Fruit fly (Drosophila melanogaster): ENCODE results near the gene GIIIspla2.

The GIIIspla2 gene

DNA sequence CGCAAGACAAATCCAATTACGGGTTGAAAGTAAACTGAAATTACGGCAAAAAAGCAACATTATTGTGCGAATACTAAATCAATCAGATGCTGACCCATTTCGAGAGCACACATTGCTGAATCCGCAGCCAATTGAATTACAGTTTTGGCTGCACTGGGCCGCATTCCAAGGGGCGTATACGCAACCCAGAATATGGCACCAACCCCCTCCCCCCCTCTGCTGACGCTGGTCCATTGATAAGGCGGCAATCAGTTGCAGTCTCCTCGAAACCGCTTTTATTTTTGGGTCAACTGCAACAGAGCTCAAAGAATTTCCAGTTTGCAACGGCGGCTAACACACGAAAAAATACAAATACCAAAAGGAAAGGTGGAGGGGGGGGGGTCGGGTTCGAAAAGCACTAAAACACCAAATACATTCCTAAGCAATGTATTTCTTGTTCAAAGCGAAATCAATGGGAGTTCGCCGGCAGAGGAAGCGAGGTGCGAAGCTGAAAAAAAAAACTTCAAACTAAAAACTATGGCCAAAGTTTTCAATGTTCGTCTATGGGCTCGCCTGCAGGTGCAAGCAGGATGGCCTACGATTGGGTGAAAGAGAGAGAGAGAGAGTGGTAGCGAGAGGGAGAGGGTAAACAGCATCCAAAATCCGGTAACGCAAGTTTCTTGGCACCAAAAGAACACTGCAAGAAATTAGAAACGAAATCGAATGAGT lies 38.2 kb downstream of the GIIIspla2 start:
- TF ChIP-seq CG4496 (GFP tag; IDR thresholded peaks at IDR 0.05), result no peak
- no peak for TF ChIP-seq CG13204 (GFP tag; optimal IDR thresholded peaks at IDR 0.05)
- TF ChIP-seq fd96Ca (GFP tag; IDR thresholded peaks at IDR 0.05), result no peak; the same call in 2 of the 3 replicates
- TF ChIP-seq gl (tag; optimal IDR thresholded peaks at IDR 0.05), result no peak
- no peak for TF ChIP-seq CG9948 (tag; optimal IDR thresholded peaks at IDR 0.05)
- TF ChIP-seq CG14655 (GFP tag; optimal IDR thresholded peaks at IDR 0.05), result no peak
- TF ChIP-seq Pif1A (GFP tag; optimal IDR thresholded peaks at IDR 0.05), result no peak
- no peak for TF ChIP-seq EcR (GFP tag; optimal IDR thresholded peaks at IDR 0.05)
- no peak for TF ChIP-seq Pif1B (GFP tag; optimal IDR thresholded peaks at IDR 0.05)
- no peak for TF ChIP-seq CG34367 (tag; optimal IDR thresholded peaks at IDR 0.05)
- no peak for TF ChIP-seq CG15710 (tag; optimal IDR thresholded peaks at IDR 0.05)

DNA sequence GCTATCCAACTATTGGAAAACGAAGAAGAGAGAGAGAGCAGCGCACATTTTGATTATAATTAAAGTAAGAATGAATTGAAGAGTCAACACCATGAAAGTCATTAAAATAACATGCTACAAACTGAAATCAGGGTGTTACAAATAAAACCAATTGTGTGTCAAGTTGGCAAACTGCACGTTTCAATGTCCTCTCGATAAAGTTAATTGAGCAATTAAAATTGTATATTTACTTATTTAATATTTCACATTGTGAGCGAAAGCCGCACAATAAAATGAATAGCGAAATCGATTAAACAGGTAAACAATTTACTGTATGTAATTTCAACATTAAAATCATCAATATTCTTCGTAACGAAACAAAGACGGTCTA lies 38.7 kb downstream of the GIIIspla2 start:
- TF ChIP-seq CG14655 (GFP tag; optimal IDR thresholded peaks at IDR 0.05), result peak; percentile 51
- TF ChIP-seq Snoo (tag; optimal IDR thresholded peaks at IDR 0.05), result peak; percentile 25
- TF ChIP-seq CG10348 (GFP tag; IDR thresholded peaks at IDR 0.05), result no peak
- no peak for TF ChIP-seq CG34367 (tag; optimal IDR thresholded peaks at IDR 0.05)
- TF ChIP-seq gl (tag; optimal IDR thresholded peaks at IDR 0.05), result no peak
- peak; percentile 24 for TF ChIP-seq CG8301 (tag; optimal IDR thresholded peaks at IDR 0.05)
- peak; percentile 38 for TF ChIP-seq CG8159 (tag; optimal IDR thresholded peaks at IDR 0.05)
- peak; percentile 23 for TF ChIP-seq CG9948 (tag; optimal IDR thresholded peaks at IDR 0.05)

DNA sequence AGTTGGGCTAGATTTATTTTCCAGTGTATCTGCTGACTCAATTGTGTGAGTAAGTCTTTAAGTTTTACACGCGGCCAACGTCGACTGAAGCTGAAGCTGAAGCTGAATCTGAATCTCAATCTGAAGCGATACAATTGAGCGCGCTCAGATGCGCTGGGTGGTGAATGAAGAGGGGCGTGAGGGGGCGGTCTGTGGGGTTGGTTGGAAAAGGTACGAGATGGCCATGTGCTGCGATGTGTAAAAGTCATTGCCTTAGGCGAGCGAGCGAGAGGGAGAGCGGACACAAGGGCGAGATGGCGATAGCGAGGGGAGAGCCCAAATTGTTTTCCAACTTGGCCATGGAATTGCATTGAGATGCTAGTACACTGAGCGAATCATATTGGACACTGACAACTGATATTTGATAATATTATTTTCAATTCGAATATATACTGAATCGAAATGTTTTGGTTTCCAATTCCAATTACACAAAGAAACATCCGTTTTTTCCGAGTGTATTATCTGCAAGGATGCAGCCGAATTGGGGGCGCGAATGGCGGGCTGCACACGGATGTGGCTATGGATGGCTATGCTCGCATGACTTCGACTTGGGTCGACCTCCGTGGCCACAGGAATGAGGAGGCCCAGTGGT lies 39.3 kb downstream of the GIIIspla2 start:
- TF ChIP-seq CG17806 (tag; optimal IDR thresholded peaks at IDR 0.05) (peak; percentile 69), fd96Ca (GFP tag; IDR thresholded peaks at IDR 0.05) (peak; percentile 82), CG15710 (tag; optimal IDR thresholded peaks at IDR 0.05) (peak; percentile 55), Pif1A (GFP tag; optimal IDR thresholded peaks at IDR 0.05) (peak; percentile 70), gl (tag; optimal IDR thresholded peaks at IDR 0.05) (peak; percentile 19), EcR (GFP tag; optimal IDR thresholded peaks at IDR 0.05) (peak; percentile 69), CG13204 (GFP tag; optimal IDR thresholded peaks at IDR 0.05) (peak; percentile 81), CG8301 (tag; optimal IDR thresholded peaks at IDR 0.05) (peak; percentile 68), CG14655 (GFP tag; optimal IDR thresholded peaks at IDR 0.05) (peak; percentile 80), Ets98B (GFP tag; IDR thresholded peaks at IDR 0.05) (peak; percentile 79), rn (GFP tag; IDR thresholded peaks at IDR 0.05) (peak; percentile 55), Pif1B (GFP tag; optimal IDR thresholded peaks at IDR 0.05) (peak; percentile 75), CG10348 (GFP tag; IDR thresholded peaks at IDR 0.05) (0 out of 2 replicates have a peak, but pooled peaks have one; percentile 31), CG32121 (GFP tag; IDR thresholded peaks at IDR 0.05) (peak; percentile 58), D1 (tag; optimal IDR thresholded peaks at IDR 0.05) (no peak), CG12605 (GFP tag; IDR thresholded peaks at IDR 0.05) (peak; percentile 83), CG8159 (tag; optimal IDR thresholded peaks at IDR 0.05) (peak; percentile 55), CG34367 (tag; optimal IDR thresholded peaks at IDR 0.05) (peak; percentile 67), CG9948 (tag; optimal IDR thresholded peaks at IDR 0.05) (peak; percentile 66), Snoo (tag; optimal IDR thresholded peaks at IDR 0.05) (peak; percentile 63), CG4496 (GFP tag; IDR thresholded peaks at IDR 0.05) (peak; percentile 89)

DNA sequence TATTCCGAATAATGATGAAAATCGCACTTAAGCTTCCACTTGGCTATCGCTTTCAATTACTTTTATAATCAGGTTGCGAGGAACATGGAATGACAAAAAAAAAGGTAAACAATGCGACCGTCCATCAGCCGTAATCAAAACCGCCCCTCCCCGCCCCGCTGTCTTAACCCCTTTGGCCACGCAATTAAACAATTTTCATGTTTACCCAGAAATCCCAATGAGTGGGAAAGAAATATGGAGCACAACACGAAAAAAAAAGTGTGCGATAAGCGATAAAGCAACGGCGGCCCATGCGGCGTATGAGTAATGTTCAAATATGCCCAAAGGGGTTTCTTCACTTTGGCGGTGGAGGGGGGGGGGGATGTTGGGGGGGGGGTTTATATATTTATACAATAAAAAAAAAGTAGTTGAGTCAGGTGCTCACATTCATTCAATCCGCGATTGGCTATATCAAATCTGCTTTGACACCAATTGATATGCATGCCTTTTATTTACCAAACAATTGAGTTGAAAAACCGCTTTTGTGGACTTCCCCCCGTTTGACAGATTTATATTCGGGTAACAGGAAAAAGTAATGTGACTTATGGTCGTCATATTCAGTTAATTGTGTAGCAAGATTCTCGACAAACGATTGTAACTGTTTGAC lies 41.6 kb downstream of the GIIIspla2 start:
- TF ChIP-seq CG10348 (GFP tag; IDR thresholded peaks at IDR 0.05), result no peak
- TF ChIP-seq fd96Ca (GFP tag; IDR thresholded peaks at IDR 0.05), result 0 out of 3 replicates have a peak, but pooled peaks have one; percentile 11

DNA sequence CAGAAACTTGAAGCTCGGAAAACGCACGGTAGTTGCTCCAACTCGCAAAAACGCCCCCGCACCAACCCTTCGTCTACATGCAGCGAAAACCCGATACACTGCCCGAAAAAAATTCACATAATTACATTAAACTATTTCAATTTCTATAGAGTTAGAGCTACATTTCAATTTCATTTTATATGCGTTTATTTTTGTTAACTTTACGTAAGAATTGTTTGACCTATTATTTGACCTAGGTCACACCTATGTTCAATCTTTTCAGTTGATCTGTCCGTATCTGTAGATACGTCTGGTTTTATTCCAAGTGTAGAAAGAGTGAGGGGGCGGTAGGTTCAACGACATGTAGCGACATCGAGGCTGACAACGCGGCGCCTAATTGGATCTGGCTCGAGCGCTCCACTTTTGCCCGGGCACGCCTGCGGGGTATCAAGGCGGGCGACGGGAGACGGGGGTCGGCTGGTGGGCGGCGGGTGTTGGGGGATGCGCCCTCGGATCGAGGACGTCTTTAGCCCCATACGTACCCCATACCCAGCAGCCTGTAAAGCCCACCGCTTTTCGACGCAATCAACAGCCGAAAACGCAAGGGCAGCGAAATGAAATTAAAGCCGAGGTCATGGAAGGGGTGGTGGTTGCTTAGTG lies 45.4 kb downstream of the GIIIspla2 start:
- TF ChIP-seq CG4496 (GFP tag; IDR thresholded peaks at IDR 0.05) (peak; percentile 46; the same call in 2 of the 3 replicates), EcR (GFP tag; optimal IDR thresholded peaks at IDR 0.05) (peak; percentile 73), CG13204 (GFP tag; optimal IDR thresholded peaks at IDR 0.05) (no peak), gl (tag; optimal IDR thresholded peaks at IDR 0.05) (no peak), fd96Ca (GFP tag; IDR thresholded peaks at IDR 0.05) (no peak; the same call in 2 of the 3 replicates), Snoo (tag; optimal IDR thresholded peaks at IDR 0.05) (no peak), CG8301 (tag; optimal IDR thresholded peaks at IDR 0.05) (peak; percentile 20), CG15710 (tag; optimal IDR thresholded peaks at IDR 0.05) (peak; percentile 25), CG32121 (GFP tag; IDR thresholded peaks at IDR 0.05) (no peak), CG8159 (tag; optimal IDR thresholded peaks at IDR 0.05) (peak; percentile 37), CG12605 (GFP tag; IDR thresholded peaks at IDR 0.05) (no peak), CG9948 (tag; optimal IDR thresholded peaks at IDR 0.05) (peak; percentile 19), CG17806 (tag; optimal IDR thresholded peaks at IDR 0.05) (peak; percentile 29), CG34367 (tag; optimal IDR thresholded peaks at IDR 0.05) (no peak), CG10348 (GFP tag; IDR thresholded peaks at IDR 0.05) (no peak), Pif1A (GFP tag; optimal IDR thresholded peaks at IDR 0.05) (peak; percentile 23), Pif1B (GFP tag; optimal IDR thresholded peaks at IDR 0.05) (no peak), rn (GFP tag; IDR thresholded peaks at IDR 0.05) (no peak), D1 (tag; optimal IDR thresholded peaks at IDR 0.05) (no peak), Ets98B (GFP tag; IDR thresholded peaks at IDR 0.05) (peak; percentile 28; the same call in 1 of the 2 replicates), CG14655 (GFP tag; optimal IDR thresholded peaks at IDR 0.05) (peak; percentile 47)
